Fruit fly (Drosophila melanogaster) whole organism, embryonic: Measurements from ENCODE around the gene Trmt6.

Experiments used
- B-H1 ChIP-seq: fragments of 200-800 bp; sonication (Bioruptor generic); IDR thresholded peaks from 3 replicates; pipeline ENCODE4 v1.3.6; 2022; ENCODE audit warnings: missing biosample characterization, missing genetic modification characterization
- CG1024 ChIP-seq: fragments of 200-800 bp; sonication (Bioruptor generic); IDR thresholded peaks from 2 replicates; pipeline ENCODE4 v1.3.6; 2022; ENCODE audit warnings: missing biosample characterization, missing genetic modification characterization
- CG10431 ChIP-seq: fragments of 200-800 bp; sonication (Bioruptor generic); optimal IDR thresholded peaks from 3 replicates; lab custom pipeline; 2018; ENCODE audit warnings: missing biosample characterization, mild to moderate bottlenecking, missing genetic modification characterization
- CG11093 ChIP-seq: fragments of 200-800 bp; sonication (Bioruptor generic); IDR thresholded peaks from 3 replicates; pipeline ENCODE4 v1.3.6; 2022; ENCODE audit warnings: missing biosample characterization, missing genetic modification characterization
- CG15073 ChIP-seq: fragments of 200-800 bp; sonication (Bioruptor generic); optimal IDR thresholded peaks from 2 replicates; lab custom pipeline; 2016; ENCODE audit warnings: missing biosample characterization, missing genetic modification characterization
- CG15269 ChIP-seq: fragments of 200-800 bp; sonication (Bioruptor generic); optimal IDR thresholded peaks from 2 replicates; lab custom pipeline; 2018; ENCODE audit warnings: missing biosample characterization, mild to moderate bottlenecking, missing genetic modification characterization, moderate library complexity
- CG16815 ChIP-seq: fragments of 200-800 bp; sonication (Bioruptor generic); optimal IDR thresholded peaks from 3 replicates; lab custom pipeline; 2017; ENCODE audit warnings: missing biosample characterization, mild to moderate bottlenecking, missing genetic modification characterization
- CG18011 ChIP-seq: fragments of 200-800 bp; sonication (Bioruptor generic); optimal IDR thresholded peaks from 2 replicates; lab custom pipeline; 2017; ENCODE audit warnings: missing biosample characterization, missing genetic modification characterization, mild to moderate bottlenecking, moderate library complexity, missing genotype
- CG1832 ChIP-seq: fragments of 200-800 bp; sonication (Bioruptor generic); optimal IDR thresholded peaks from 2 replicates; lab custom pipeline; 2017; ENCODE audit warnings: missing biosample characterization, mild to moderate bottlenecking, missing genetic modification characterization, inconsistent platforms
- CG18764 ChIP-seq: fragments of 200-800 bp; sonication (Bioruptor generic); optimal IDR thresholded peaks from 3 replicates; lab custom pipeline; 2016; ENCODE audit warnings: missing biosample characterization, missing genetic modification characterization
- CG30431 ChIP-seq: fragments of 200-800 bp; sonication (Bioruptor generic); optimal IDR thresholded peaks from 2 replicates; lab custom pipeline; 2017; ENCODE audit warnings: missing biosample characterization, missing genetic modification characterization
- CG3847 ChIP-seq: fragments of 200-800 bp; sonication (Bioruptor generic); IDR thresholded peaks from 2 replicates; pipeline ENCODE4 v1.3.6; 2022; ENCODE audit warnings: missing biosample characterization, missing genetic modification characterization
- CG4707 ChIP-seq: fragments of 200-800 bp; sonication (Bioruptor generic); optimal IDR thresholded peaks from 2 replicates; lab custom pipeline; 2018; ENCODE audit warnings: missing biosample characterization, mild to moderate bottlenecking, missing genetic modification characterization, moderate library complexity
- CG4730 ChIP-seq: fragments of 200-800 bp; sonication (Bioruptor generic); IDR thresholded peaks from 2 replicates; pipeline ENCODE4 v1.3.6; 2022; ENCODE audit warnings: missing biosample characterization, missing genetic modification characterization
- CrebB ChIP-seq: fragments of 200-800 bp; sonication (Bioruptor generic); optimal IDR thresholded peaks from 3 replicates; lab custom pipeline; 2018; ENCODE audit warnings: missing biosample characterization, mild to moderate bottlenecking, missing genetic modification characterization
- Side ChIP-seq: fragments of 200-800 bp; sonication (Bioruptor generic); optimal IDR thresholded peaks from 2 replicates; lab custom pipeline; 2016; ENCODE audit warnings: missing biosample characterization, missing genetic modification characterization
- Sin3A ChIP-seq: fragments of >200 bp; optimal IDR thresholded peaks from 2 replicates; lab custom pipeline; 2018
- Sox102F ChIP-seq: fragments of 200-800 bp; sonication (Bioruptor generic); optimal IDR thresholded peaks from 2 replicates; lab custom pipeline; 2018; ENCODE audit warnings: missing biosample characterization, mild to moderate bottlenecking, missing genetic modification characterization, moderate library complexity
- Stat92E ChIP-seq, 3 experiments: fragments of >200 bp in 2 of 3; fragments of 200-800 bp in 1 of 3; sonication (Bioruptor generic) in 1 of 3; optimal IDR thresholded peaks; 2 replicates each; lab custom pipeline; 2017 to 2019; ENCODE audit warnings: missing biosample characterization in 3 of 3, missing genetic modification characterization in 3 of 3, mild to moderate bottlenecking in 1 of 3, moderate library complexity in 1 of 3
- TFAM ChIP-seq: fragments of 200-800 bp; sonication (Bioruptor generic); optimal IDR thresholded peaks from 2 replicates; lab custom pipeline; 2017; ENCODE audit warnings: missing biosample characterization, missing genetic modification characterization, inconsistent platforms
- Usf ChIP-seq: fragments of 200-800 bp; sonication (Bioruptor generic); optimal IDR thresholded peaks from 2 replicates; lab custom pipeline; 2017; ENCODE audit warnings: missing genotype, missing biosample characterization, missing genetic modification characterization
- Vsx1 ChIP-seq: fragments of 200-800 bp; sonication (Bioruptor generic); optimal IDR thresholded peaks from 2 replicates; lab custom pipeline; 2017; ENCODE audit warnings: missing biosample characterization, mild to moderate bottlenecking, missing genetic modification characterization, missing genetic modification reagents
- ac ChIP-seq: fragments of 200-800 bp; sonication (Bioruptor generic); optimal IDR thresholded peaks from 3 replicates; lab custom pipeline; 2017; ENCODE audit warnings: missing biosample characterization, mild to moderate bottlenecking, missing genetic modification characterization
- ato ChIP-seq: fragments of 200-800 bp; sonication (Bioruptor generic); IDR thresholded peaks from 2 replicates; pipeline ENCODE4 v1.3.6; 2022; ENCODE audit warnings: missing biosample characterization, missing genetic modification characterization; ENCODE audit not compliant: partially characterized antibody
- btn ChIP-seq: fragments of 200-800 bp; sonication (Bioruptor generic); optimal IDR thresholded peaks from 2 replicates; lab custom pipeline; 2016; ENCODE audit warnings: missing biosample characterization, missing genetic modification characterization
- crc ChIP-seq: fragments of 200-800 bp; sonication (Bioruptor generic); optimal IDR thresholded peaks from 2 replicates; lab custom pipeline; 2016; ENCODE audit warnings: missing biosample characterization, missing genetic modification characterization
- crp ChIP-seq, 2 experiments: fragments of 200-800 bp; sonication (Bioruptor generic); optimal IDR thresholded peaks; 2 replicates in 1 of 2; 3 replicates in 1 of 2; lab custom pipeline; 2017; ENCODE audit warnings: missing biosample characterization in 2 of 2, missing genetic modification characterization in 2 of 2, mild to moderate bottlenecking in 1 of 2, moderate library complexity in 1 of 2
- dm ChIP-seq: fragments of 200-800 bp; sonication (Bioruptor generic); optimal IDR thresholded peaks from 3 replicates; lab custom pipeline; 2016; ENCODE audit warnings: missing biosample characterization, missing genetic modification characterization
- exex ChIP-seq: fragments of 200-800 bp; sonication (Bioruptor generic); optimal IDR thresholded peaks from 4 replicates; lab custom pipeline; 2018; ENCODE audit warnings: missing biosample characterization, mild to moderate bottlenecking, missing genetic modification characterization, moderate library complexity
- fd64A ChIP-seq: fragments of 200-800 bp; sonication (Bioruptor generic); optimal IDR thresholded peaks from 3 replicates; lab custom pipeline; 2018; ENCODE audit warnings: missing biosample characterization, mild to moderate bottlenecking, missing genetic modification characterization
- gfzf ChIP-seq: fragments of 200-800 bp; sonication (Bioruptor generic); optimal IDR thresholded peaks from 2 replicates; lab custom pipeline; 2016; ENCODE audit warnings: missing biosample characterization, mild to moderate bottlenecking, missing genetic modification characterization, moderate library complexity
- hb ChIP-seq: fragments of 200-800 bp; sonication (Bioruptor generic); IDR thresholded peaks from 3 replicates; pipeline ENCODE4 v1.3.6; 2022; ENCODE audit warnings: missing biosample characterization, missing genetic modification characterization; ENCODE audit not compliant: partially characterized antibody
- knrl ChIP-seq: fragments of 200-800 bp; sonication (Bioruptor generic); IDR thresholded peaks from 3 replicates; pipeline ENCODE4 v1.3.6; 2022; ENCODE audit warnings: missing biosample characterization, missing genetic modification characterization; ENCODE audit not compliant: partially characterized antibody
- mam ChIP-seq: fragments of 200-800 bp; sonication (Bioruptor generic); optimal IDR thresholded peaks from 3 replicates; lab custom pipeline; 2016; ENCODE audit warnings: missing biosample characterization, missing genetic modification characterization
- otp ChIP-seq: fragments of 200-800 bp; sonication (Bioruptor generic); IDR thresholded peaks from 3 replicates; pipeline ENCODE4, ENCODE4 v1.3.6; 2022; ENCODE audit warnings: missing biosample characterization, missing genetic modification characterization
- peb ChIP-seq: fragments of 200-800 bp; sonication (Bioruptor generic); IDR thresholded peaks from 2 replicates; pipeline ENCODE4 v1.3.6; 2022; ENCODE audit warnings: missing biosample characterization, missing genetic modification characterization
- pros ChIP-seq: fragments of 200-800 bp; sonication (Bioruptor generic); optimal IDR thresholded peaks from 3 replicates; lab custom pipeline; 2019; ENCODE audit warnings: missing biosample characterization, mild to moderate bottlenecking, missing genetic modification characterization, moderate library complexity
- ranshi ChIP-seq: fragments of 200-800 bp; sonication (Bioruptor generic); IDR thresholded peaks from 2 replicates; pipeline ENCODE4 v1.3.6; 2022; ENCODE audit warnings: missing biosample characterization, missing genetic modification characterization
- sna ChIP-seq: fragments of 200-800 bp; sonication (Bioruptor generic); IDR thresholded peaks from 2 replicates; pipeline ENCODE4 v1.3.6; 2022; ENCODE audit warnings: missing biosample characterization, missing genetic modification characterization; ENCODE audit not compliant: partially characterized antibody
- sug ChIP-seq: fragments of 200-800 bp; optimal IDR thresholded peaks from 2 replicates; lab custom pipeline; 2019; ENCODE audit warnings: missing biosample characterization, mild to moderate bottlenecking, missing genetic modification characterization, moderate library complexity
- twi ChIP-seq: fragments of 200-800 bp; optimal IDR thresholded peaks from 2 replicates; lab custom pipeline; 2019; ENCODE audit warnings: missing biosample characterization, mild to moderate bottlenecking, missing genetic modification characterization, moderate library complexity
- vvl ChIP-seq: fragments of 200-800 bp; sonication (Bioruptor generic); IDR thresholded peaks from 2 replicates; pipeline ENCODE4 v1.3.6; 2022; ENCODE audit warnings: missing biosample characterization, missing genetic modification characterization

Gene Trmt6

DNA sequence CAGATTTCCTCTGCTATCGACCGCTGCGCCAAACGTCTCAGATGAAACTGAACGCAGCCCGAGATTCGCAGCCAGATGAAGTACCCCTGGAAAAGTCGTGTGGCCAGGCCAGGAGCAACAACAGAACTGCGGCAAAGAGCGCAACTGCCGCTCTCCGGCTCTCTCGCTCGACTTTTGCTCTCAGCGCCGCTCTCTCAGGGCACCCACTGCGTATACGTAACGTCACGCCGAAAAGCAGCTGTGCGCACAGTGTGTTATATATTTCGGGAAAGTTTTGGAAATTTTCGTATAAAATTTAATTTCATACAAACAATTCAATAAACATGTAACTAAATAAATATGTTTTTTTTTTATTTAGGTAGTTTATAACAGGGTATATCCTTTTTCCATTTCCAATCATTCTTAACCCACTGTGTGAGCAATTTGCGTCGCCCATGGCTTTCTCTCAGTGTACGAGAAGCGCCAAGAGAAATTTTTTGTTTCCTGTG, 39.0 kb upstream of the Trmt6 start, which contains the start of gene Dpp10 (continued):
- peak; percentile 95 for TF ChIP-seq CG15269
- TF ChIP-seq CG18011 (GFP tag; lab: Kevin White, UChicago): peak; percentile 80
- peak; percentile 69 for TF ChIP-seq Vsx1
- no peak for TF ChIP-seq ac (GFP tag; lab: Kevin White, UChicago)
- TF ChIP-seq crp (GFP tag; optimal IDR thresholded peaks at IDR 0.05; lab: Kevin White, UChicago): peak in 1 of 2 experiments; percentile 57
- TF ChIP-seq hb: no peak
- TF ChIP-seq sna (GFP tag; lab: Robert Waterston, UW): no peak
- peak; percentile 71; the same call in 2 of the 3 replicates for TF ChIP-seq otp (GFP tag; lab: Robert Waterston, UW)
- peak; percentile 90 for TF ChIP-seq peb (GFP tag; lab: Robert Waterston, UW)
- TF ChIP-seq CG30431 (GFP tag; lab: Kevin White, UChicago): peak; percentile 26
- TF ChIP-seq vvl (GFP tag; lab: Robert Waterston, UW): peak; percentile 97
- no peak for TF ChIP-seq gfzf (GFP tag; lab: Kevin White, UChicago)
- peak; percentile 37 for TF ChIP-seq btn (GFP tag; lab: Kevin White, UChicago)
- peak; percentile 96 for TF ChIP-seq ranshi (GFP tag; lab: Robert Waterston, UW)
- peak; percentile 23 for TF ChIP-seq crc (GFP tag; lab: Kevin White, UChicago)
- TF ChIP-seq sug (tag; lab: Kevin White, UChicago): peak; percentile 91
- no peak for TF ChIP-seq CG1832 (GFP tag; lab: Kevin White, UChicago)
- TF ChIP-seq CG11093 (GFP tag; lab: Robert Waterston, UW): peak; percentile 91
- peak; percentile 90 for TF ChIP-seq CrebB (tag; lab: Kevin White, UChicago)
- peak; percentile 43 for TF ChIP-seq dm (GFP tag; lab: Kevin White, UChicago)
- TF ChIP-seq knrl (GFP tag; lab: Robert Waterston, UW): peak; percentile 50
- TF ChIP-seq ato (GFP tag; lab: Robert Waterston, UW): no peak
- peak; percentile 70 for TF ChIP-seq CG16815 (GFP tag; lab: Kevin White, UChicago)
- no peak for TF ChIP-seq CG10431 (GFP tag; lab: Kevin White, UChicago)
- TF ChIP-seq twi: peak; percentile 44
- TF ChIP-seq CG1024: peak; percentile 79
- TF ChIP-seq Sin3A (lab: Kevin White, UChicago): no peak
- peak; percentile 92 for TF ChIP-seq B-H1 (GFP tag; lab: Robert Waterston, UW)
- peak; percentile 98 for TF ChIP-seq CG3847 (GFP tag; lab: Robert Waterston, UW)
- no peak for TF ChIP-seq pros (GFP tag; lab: Kevin White, UChicago)
- peak; percentile 0 for TF ChIP-seq Side (GFP tag; lab: Kevin White, UChicago)
- TF ChIP-seq Sox102F (GFP tag; lab: Kevin White, UChicago): peak; percentile 86
- TF ChIP-seq TFAM (GFP tag; lab: Kevin White, UChicago): no peak
- peak; percentile 94 for TF ChIP-seq mam (GFP tag; lab: Kevin White, UChicago)
- peak; percentile 21 for TF ChIP-seq CG15073 (GFP tag; lab: Kevin White, UChicago)
- no peak for TF ChIP-seq Stat92E (GFP tag; optimal IDR thresholded peaks at IDR 0.05; lab: Kevin White, UChicago)
- TF ChIP-seq CG18764 (GFP tag; lab: Kevin White, UChicago): peak; percentile 75
- TF ChIP-seq CG4707: peak; percentile 59
- peak; percentile 66 for TF ChIP-seq exex (tag; lab: Kevin White, UChicago)
- TF ChIP-seq CG4730 (GFP tag; lab: Robert Waterston, UW): peak; percentile 95
- peak; percentile 41 for TF ChIP-seq Usf (GFP tag; lab: Kevin White, UChicago)
- TF ChIP-seq fd64A (GFP tag; lab: Kevin White, UChicago): peak; percentile 36
